Worm (Caenorhabditis elegans): ENCODE data around the gene W06F12.3.
"Not testable (repeated sequence)": the region's sequence is repeated elsewhere in the genome, so short reads cannot be mapped to it uniquely, and the experiment has no call there.

ce11 chrIII:13751144-13751543 lies 16.3 kb downstream of the W06F12.3 start, which contains the start of gene mlc-7:
- not testable (repeated sequence) for TF ChIP-seq nhr-85 (tag); nhr-12 (tag; optimal IDR thresholded peaks at IDR 0.05)
